Worm (Caenorhabditis elegans): Measurements from ENCODE around the gene snr-3.
A peak's percentile ranks its signal among the peaks of the same experiment; 100 is the strongest.

Gene snr-3

ce11 chrII:6489711-6490184, at the start of gene snr-3, which contains the start of gene rsp-5:
TSS of gene snr-3 (minus strand) at chrII:6489761.
TSS of gene rsp-5 (plus strand) at chrII:6490165.
- no peak for TF ChIP-seq ztf-29 (GFP tag; IDR thresholded peaks at IDR 0.05)
- TF ChIP-seq tab-1 (GFP tag; IDR thresholded peaks at IDR 0.05): no peak
- TF ChIP-seq ztf-23 (GFP tag; IDR thresholded peaks at IDR 0.05): no peak
- no peak for TF ChIP-seq med-1 (GFP tag; optimal IDR thresholded peaks at IDR 0.05; ENCODE audit: insufficient read depth)
- TF ChIP-seq klf-2 (GFP tag; conservative IDR thresholded peaks at IDR 0.05): no peak
- no peak for TF ChIP-seq ref-1 (GFP tag; conservative IDR thresholded peaks at IDR 0.05)
- no peak for TF ChIP-seq T22C8.4 (GFP tag; IDR thresholded peaks at IDR 0.05)
- no peak for TF ChIP-seq flt-1 (GFP tag; IDR thresholded peaks at IDR 0.05)
- TF ChIP-seq cog-1 (tag; optimal IDR thresholded peaks at IDR 0.05): no peak

ce11 chrII:6535957-6536424, 46.4 kb upstream of the snr-3 start, which contains the start of gene utp-20:
TSS of gene utp-20 (plus strand) at chrII:6536374.
- no peak for TF ChIP-seq klf-2 (GFP tag; conservative IDR thresholded peaks at IDR 0.05)
- TF ChIP-seq cog-1 (tag; optimal IDR thresholded peaks at IDR 0.05): peak; percentile 14
- TF ChIP-seq ztf-29 (GFP tag; IDR thresholded peaks at IDR 0.05): no peak

ce11 chrII:6531940-6532339, 42.4 kb upstream of the snr-3 start, which contains the start of gene abcx-1:
TSS of gene abcx-1 (plus strand) at chrII:6532163.
- TF ChIP-seq klf-2 (GFP tag; conservative IDR thresholded peaks at IDR 0.05): no peak
- TF ChIP-seq ztf-29 (GFP tag; IDR thresholded peaks at IDR 0.05): no peak
- no peak for TF ChIP-seq med-1 (GFP tag; optimal IDR thresholded peaks at IDR 0.05; ENCODE audit: insufficient read depth)
- TF ChIP-seq tab-1 (GFP tag; IDR thresholded peaks at IDR 0.05): no peak
- no peak for TF ChIP-seq T22C8.4 (GFP tag; IDR thresholded peaks at IDR 0.05)
- no peak for TF ChIP-seq ref-1 (GFP tag; conservative IDR thresholded peaks at IDR 0.05)
- no peak for TF ChIP-seq ztf-23 (GFP tag; IDR thresholded peaks at IDR 0.05)
- TF ChIP-seq flt-1 (GFP tag; IDR thresholded peaks at IDR 0.05): no peak
- no peak for TF ChIP-seq cog-1 (tag; optimal IDR thresholded peaks at IDR 0.05)

ce11 chrII:6531527-6531926, 42.0 kb upstream of the snr-3 start, which contains the start of gene abch-1:
TSS of gene abch-1 (minus strand) at chrII:6531627.
- TF ChIP-seq klf-2 (GFP tag; conservative IDR thresholded peaks at IDR 0.05) (no peak), ztf-23 (GFP tag; IDR thresholded peaks at IDR 0.05) (no peak), tab-1 (GFP tag; IDR thresholded peaks at IDR 0.05) (no peak), ref-1 (GFP tag; conservative IDR thresholded peaks at IDR 0.05) (no peak), ztf-29 (GFP tag; IDR thresholded peaks at IDR 0.05) (no peak), flt-1 (GFP tag; IDR thresholded peaks at IDR 0.05) (no peak), med-1 (GFP tag; optimal IDR thresholded peaks at IDR 0.05; ENCODE audit: insufficient read depth) (no peak), cog-1 (tag; optimal IDR thresholded peaks at IDR 0.05) (no peak), T22C8.4 (GFP tag; IDR thresholded peaks at IDR 0.05) (no peak)

ce11 chrII:6528629-6529028, 39.1 kb upstream of the snr-3 start, which contains the start of gene C56E6.4:
TSS of gene C56E6.4 (minus strand) at chrII:6528729.
- TF ChIP-seq tab-1 (GFP tag; IDR thresholded peaks at IDR 0.05) (no peak), cog-1 (tag; optimal IDR thresholded peaks at IDR 0.05) (no peak)

- TF ChIP-seq T22C8.4 (GFP tag; IDR thresholded peaks at IDR 0.05) (no peak), tab-1 (GFP tag; IDR thresholded peaks at IDR 0.05) (no peak)
Measured at ce11 chrII:6526136-6526684, 36.6 kb upstream of the snr-3 start.

- no peak for TF ChIP-seq cog-1 (tag; optimal IDR thresholded peaks at IDR 0.05)
- no peak for TF ChIP-seq flt-1 (GFP tag; IDR thresholded peaks at IDR 0.05)
- TF ChIP-seq ref-1 (GFP tag; conservative IDR thresholded peaks at IDR 0.05): no peak
- no peak for TF ChIP-seq ztf-29 (GFP tag; IDR thresholded peaks at IDR 0.05)
- no peak for TF ChIP-seq tab-1 (GFP tag; IDR thresholded peaks at IDR 0.05)
- TF ChIP-seq med-1 (GFP tag; optimal IDR thresholded peaks at IDR 0.05; ENCODE audit: insufficient read depth): no peak
- TF ChIP-seq klf-2 (GFP tag; conservative IDR thresholded peaks at IDR 0.05): no peak
- no peak for TF ChIP-seq T22C8.4 (GFP tag; IDR thresholded peaks at IDR 0.05)
- no peak for TF ChIP-seq ztf-23 (GFP tag; IDR thresholded peaks at IDR 0.05)
Measured at ce11 chrII:6524501-6524977, 35.0 kb upstream of the snr-3 start, which contains the start of gene C56E6.2. TSS of gene C56E6.2 (plus strand) at chrII:6524927.

- TF ChIP-seq T22C8.4 (GFP tag; IDR thresholded peaks at IDR 0.05) (no peak), tab-1 (GFP tag; IDR thresholded peaks at IDR 0.05) (no peak), ztf-29 (GFP tag; IDR thresholded peaks at IDR 0.05) (no peak)
Measured at ce11 chrII:6523940-6524339, 34.4 kb upstream of the snr-3 start.

- TF ChIP-seq tab-1 (GFP tag; IDR thresholded peaks at IDR 0.05) (0 out of 2 replicates have a peak, but pooled peaks have one; percentile 47), klf-2 (GFP tag; conservative IDR thresholded peaks at IDR 0.05) (no peak), ref-1 (GFP tag; conservative IDR thresholded peaks at IDR 0.05) (no peak), cog-1 (tag; optimal IDR thresholded peaks at IDR 0.05) (peak; percentile 51), med-1 (GFP tag; optimal IDR thresholded peaks at IDR 0.05; ENCODE audit: insufficient read depth) (no peak), flt-1 (GFP tag; IDR thresholded peaks at IDR 0.05) (peak; percentile 70), T22C8.4 (GFP tag; IDR thresholded peaks at IDR 0.05) (no peak), ztf-23 (GFP tag; IDR thresholded peaks at IDR 0.05) (0 out of 2 replicates have a peak, but pooled peaks have one; percentile 69), ztf-29 (GFP tag; IDR thresholded peaks at IDR 0.05) (no peak)
Measured at ce11 chrII:6522622-6523254, 33.2 kb upstream of the snr-3 start.

- no peak for TF ChIP-seq flt-1 (GFP tag; IDR thresholded peaks at IDR 0.05)
- no peak for TF ChIP-seq klf-2 (GFP tag; conservative IDR thresholded peaks at IDR 0.05)
Measured at ce11 chrII:6521316-6521715, 31.8 kb upstream of the snr-3 start, which contains the start of gene toe-2. TSS of gene toe-2 (minus strand) at chrII:6521385.

Measured in whole organism, midembryonic.